Fruit fly (Drosophila melanogaster) whole organism, embryonic: ENCODE results near the gene elB.

Experiments used
- Awh ChIP-seq: fragments of 200-800 bp; sonication (Bioruptor generic); IDR thresholded peaks from 2 replicates; pipeline ENCODE4, ENCODE4 v1.3.6; 2022; ENCODE audit warnings: missing biosample characterization, missing genetic modification characterization
- B-H1 ChIP-seq: fragments of 200-800 bp; sonication (Bioruptor generic); IDR thresholded peaks from 3 replicates; pipeline ENCODE4 v1.3.6; 2022; ENCODE audit warnings: missing biosample characterization, missing genetic modification characterization
- Bdp1 ChIP-seq: fragments of 200-800 bp; sonication (Bioruptor generic); optimal IDR thresholded peaks from 3 replicates; lab custom pipeline; 2016; ENCODE audit warnings: missing biosample characterization, missing genetic modification characterization
- Bteb2 ChIP-seq: fragments of 200-800 bp; sonication (Bioruptor generic); optimal IDR thresholded peaks from 2 replicates; lab custom pipeline; 2016; ENCODE audit warnings: missing biosample characterization, missing genetic modification characterization
- CG11504 ChIP-seq: fragments of 200-800 bp; sonication (Bioruptor generic); optimal IDR thresholded peaks from 3 replicates; lab custom pipeline; 2019; ENCODE audit warnings: missing biosample characterization, mild to moderate bottlenecking, missing genetic modification characterization, moderate library complexity
- CG12744 ChIP-seq: fragments of 200-800 bp; sonication (Bioruptor generic); optimal IDR thresholded peaks from 2 replicates; lab custom pipeline; 2016; ENCODE audit warnings: missing biosample characterization, missing genetic modification characterization
- CG1529 ChIP-seq: fragments of 200-800 bp; sonication (Bioruptor generic); optimal IDR thresholded peaks from 3 replicates; lab custom pipeline; 2018; ENCODE audit warnings: missing biosample characterization, missing genetic modification characterization
- CG1602 ChIP-seq: fragments of 200-800 bp; sonication (Bioruptor generic); optimal IDR thresholded peaks from 3 replicates; lab custom pipeline; 2016; ENCODE audit warnings: missing biosample characterization, missing genetic modification characterization
- CG16815 ChIP-seq: fragments of 200-800 bp; sonication (Bioruptor generic); optimal IDR thresholded peaks from 3 replicates; lab custom pipeline; 2017; ENCODE audit warnings: missing biosample characterization, mild to moderate bottlenecking, missing genetic modification characterization
- CG2202 ChIP-seq: fragments of 200-800 bp; sonication (Bioruptor generic); optimal IDR thresholded peaks from 2 replicates; lab custom pipeline; 2018; ENCODE audit warnings: missing biosample characterization, mild to moderate bottlenecking, missing genetic modification characterization
- CG31224 ChIP-seq: fragments of 200-800 bp; sonication (Bioruptor generic); IDR thresholded peaks from 2 replicates; pipeline ENCODE4 v1.3.6; 2022; ENCODE audit warnings: missing biosample characterization, missing genetic modification characterization
- CG3838 ChIP-seq: fragments of 200-800 bp; sonication (Bioruptor generic); optimal IDR thresholded peaks from 3 replicates; lab custom pipeline; 2016; ENCODE audit warnings: missing biosample characterization, missing genetic modification characterization
- CG3995 ChIP-seq: fragments of 200-800 bp; sonication (Bioruptor generic); optimal IDR thresholded peaks from 3 replicates; lab custom pipeline; 2016; ENCODE audit warnings: missing biosample characterization, missing genetic modification characterization
- CG4282 ChIP-seq: fragments of 200-800 bp; sonication (Bioruptor generic); optimal IDR thresholded peaks from 2 replicates; lab custom pipeline; 2016; ENCODE audit warnings: missing biosample characterization, missing genetic modification characterization
- CG5180 ChIP-seq: fragments of 200-800 bp; sonication (Bioruptor generic); optimal IDR thresholded peaks from 3 replicates; lab custom pipeline; 2017; ENCODE audit warnings: missing biosample characterization, missing genetic modification characterization, mild to moderate bottlenecking, moderate library complexity, missing genetic modification reagents
- CG7786 ChIP-seq: fragments of 200-800 bp; sonication (Bioruptor generic); optimal IDR thresholded peaks from 2 replicates; lab custom pipeline; 2016; ENCODE audit warnings: missing biosample characterization, missing genetic modification characterization
- CG7928 ChIP-seq: fragments of 200-800 bp; sonication (Bioruptor generic); optimal IDR thresholded peaks from 2 replicates; lab custom pipeline; 2017; ENCODE audit warnings: missing biosample characterization, mild to moderate bottlenecking, missing genetic modification characterization
- D ChIP-seq, 2 experiments: fragments of 200-800 bp in 1 of 2; fragments of >200 bp in 1 of 2; sonication (Bioruptor generic) in 1 of 2; optimal IDR thresholded peaks; 2 replicates in 1 of 2; 3 replicates in 1 of 2; lab custom pipeline; 2017; ENCODE audit warnings: mild to moderate bottlenecking in 1 of 2, missing biosample characterization in 1 of 2, missing genetic modification characterization in 1 of 2, missing genetic modification reagents in 1 of 2
- Ets65A ChIP-seq: fragments of 200-800 bp; sonication (Bioruptor generic); peaks from one replicate; lab custom pipeline; 2016; ENCODE audit warnings: missing biosample characterization, missing genetic modification characterization
- Fer3 ChIP-seq: fragments of 200-800 bp; sonication (Bioruptor generic); optimal IDR thresholded peaks from 2 replicates; lab custom pipeline; 2018; ENCODE audit warnings: missing biosample characterization, mild to moderate bottlenecking, missing genetic modification characterization, moderate library complexity
- Hand ChIP-seq: fragments of 200-800 bp; sonication (Bioruptor generic); optimal IDR thresholded peaks from 2 replicates; lab custom pipeline; 2017; ENCODE audit warnings: mild to moderate bottlenecking, missing biosample characterization, missing genetic modification reagents, missing genetic modification characterization
- Hmr ChIP-seq: fragments of 200-800 bp; sonication (Bioruptor generic); optimal IDR thresholded peaks from 3 replicates; lab custom pipeline; 2017; ENCODE audit warnings: mild to moderate bottlenecking, missing biosample characterization, missing genetic modification reagents, missing genetic modification characterization
- Hr51 ChIP-seq, 2 experiments: fragments of 200-800 bp; sonication (Bioruptor generic); optimal IDR thresholded peaks; 2 replicates in 1 of 2; 3 replicates in 1 of 2; lab custom pipeline; 2016 to 2018; ENCODE audit warnings: missing biosample characterization in 2 of 2, missing genetic modification characterization in 2 of 2, mild to moderate bottlenecking in 1 of 2, moderate library complexity in 1 of 2
- Med ChIP-seq: fragments of 200-800 bp; sonication (Bioruptor generic); peaks from one replicate; lab custom pipeline; 2016; ENCODE audit warnings: missing biosample characterization, missing genetic modification characterization, mild to moderate bottlenecking, inconsistent platforms, moderate library complexity
- Meics ChIP-seq: fragments of 200-800 bp; sonication (Bioruptor generic); optimal IDR thresholded peaks from 2 replicates; lab custom pipeline; 2017; ENCODE audit warnings: missing biosample characterization, mild to moderate bottlenecking, missing genetic modification characterization
- NFAT ChIP-seq: fragments of 200-800 bp; sonication (Bioruptor generic); IDR thresholded peaks from 2 replicates; pipeline ENCODE4 v1.3.6; 2022; ENCODE audit warnings: missing biosample characterization, missing genetic modification characterization
- Ravus ChIP-seq: fragments of 200-800 bp; sonication (Bioruptor generic); IDR thresholded peaks from 2 replicates; pipeline ENCODE4 v1.3.6; 2022; ENCODE audit warnings: missing biosample characterization, missing genetic modification characterization
- Vsx1 ChIP-seq: fragments of 200-800 bp; sonication (Bioruptor generic); optimal IDR thresholded peaks from 2 replicates; lab custom pipeline; 2017; ENCODE audit warnings: missing biosample characterization, mild to moderate bottlenecking, missing genetic modification characterization, missing genetic modification reagents
- abd-A ChIP-seq: fragments of 200-800 bp; sonication (Bioruptor generic); optimal IDR thresholded peaks from 3 replicates; lab custom pipeline; 2019; ENCODE audit warnings: missing biosample characterization, mild to moderate bottlenecking, missing genetic modification characterization, moderate library complexity
- aop ChIP-seq: fragments of 200-800 bp; sonication (Bioruptor generic); IDR thresholded peaks from 2 replicates; pipeline ENCODE4 v1.3.6; 2022; ENCODE audit warnings: missing biosample characterization, missing genetic modification characterization
- ara ChIP-seq: fragments of 200-800 bp; sonication (Bioruptor generic); IDR thresholded peaks from 2 replicates; pipeline ENCODE4 v1.3.6; 2022; ENCODE audit warnings: missing biosample characterization, missing genetic modification characterization
- bab2 ChIP-seq: fragments of 200-800 bp; sonication (Bioruptor generic); optimal IDR thresholded peaks from 2 replicates; lab custom pipeline; 2016; ENCODE audit warnings: missing biosample characterization, missing genetic modification characterization
- chn ChIP-seq: fragments of 200-800 bp; sonication (Bioruptor generic); optimal IDR thresholded peaks from 2 replicates; lab custom pipeline; 2016; ENCODE audit warnings: missing biosample characterization, missing genetic modification characterization
- danr ChIP-seq: fragments of 200-800 bp; sonication (Bioruptor generic); IDR thresholded peaks from 2 replicates; pipeline ENCODE4 v1.3.6; 2022; ENCODE audit warnings: missing biosample characterization, missing genetic modification characterization
- emc ChIP-seq: fragments of 200-800 bp; sonication (Bioruptor generic); optimal IDR thresholded peaks from 2 replicates; lab custom pipeline; 2016; ENCODE audit warnings: missing biosample characterization, missing genetic modification characterization
- grn ChIP-seq: fragments of 200-800 bp; sonication (Bioruptor generic); optimal IDR thresholded peaks from 3 replicates; lab custom pipeline; 2017; ENCODE audit warnings: missing biosample characterization, missing genetic modification characterization
- hbn ChIP-seq: fragments of 200-800 bp; sonication (Bioruptor generic); IDR thresholded peaks from 2 replicates; pipeline ENCODE4 v1.3.6; 2022; ENCODE audit warnings: missing biosample characterization, missing genetic modification characterization; ENCODE audit not compliant: partially characterized antibody
- oc ChIP-seq: fragments of 200-800 bp; sonication (Bioruptor generic); optimal IDR thresholded peaks from 2 replicates; lab custom pipeline; 2018; ENCODE audit warnings: missing biosample characterization, mild to moderate bottlenecking, missing genetic modification characterization, moderate library complexity
- pita ChIP-seq: fragments of 200-800 bp; sonication (Bioruptor generic); optimal IDR thresholded peaks from 2 replicates; lab custom pipeline; 2017; ENCODE audit warnings: missing biosample characterization, mild to moderate bottlenecking, missing genetic modification characterization
- pnt ChIP-seq: fragments of 200-800 bp; sonication (Bioruptor generic); optimal IDR thresholded peaks from 3 replicates; lab custom pipeline; 2016; ENCODE audit warnings: missing biosample characterization, missing genetic modification characterization
- psq ChIP-seq: fragments of 200-800 bp; sonication (Bioruptor generic); optimal IDR thresholded peaks from 2 replicates; lab custom pipeline; 2017; ENCODE audit warnings: missing biosample characterization, missing genetic modification characterization
- pzg ChIP-seq: fragments of 200-800 bp; sonication (Bioruptor generic); optimal IDR thresholded peaks from 3 replicates; lab custom pipeline; 2018; ENCODE audit warnings: missing biosample characterization, mild to moderate bottlenecking, missing genetic modification characterization, moderate library complexity
- run ChIP-seq: fragments of 200-800 bp; sonication (Bioruptor generic); optimal IDR thresholded peaks from 3 replicates; lab custom pipeline; 2018; ENCODE audit warnings: missing biosample characterization, mild to moderate bottlenecking, missing genetic modification characterization
- sd ChIP-seq: fragments of 200-800 bp; sonication (Bioruptor generic); optimal IDR thresholded peaks from 3 replicates; lab custom pipeline; 2018; ENCODE audit warnings: missing biosample characterization, mild to moderate bottlenecking, missing genetic modification characterization, moderate library complexity
- sens ChIP-seq: fragments of 200-800 bp; sonication (Bioruptor generic); peaks from one replicate; lab custom pipeline; 2016; ENCODE audit warnings: missing biosample characterization, missing genetic modification characterization
- slbo ChIP-seq: fragments of 200-800 bp; sonication (Bioruptor generic); IDR thresholded peaks from 2 replicates; pipeline ENCODE4 v1.3.6; 2022; ENCODE audit warnings: missing biosample characterization, missing genetic modification characterization
- sr ChIP-seq: fragments of 200-800 bp; sonication (Bioruptor generic); IDR thresholded peaks from 3 replicates; pipeline ENCODE4 v1.3.6; 2022; ENCODE audit warnings: missing biosample characterization, missing genetic modification characterization
- ttk ChIP-seq: fragments of 200-800 bp; sonication (Bioruptor generic); IDR thresholded peaks from 2 replicates; pipeline ENCODE4 v2.1.2; 2022; ENCODE audit warnings: missing biosample characterization, missing genetic modification characterization
- vvl ChIP-seq: fragments of 200-800 bp; sonication (Bioruptor generic); IDR thresholded peaks from 2 replicates; pipeline ENCODE4 v1.3.6; 2022; ENCODE audit warnings: missing biosample characterization, missing genetic modification characterization

elB gene

DNA sequence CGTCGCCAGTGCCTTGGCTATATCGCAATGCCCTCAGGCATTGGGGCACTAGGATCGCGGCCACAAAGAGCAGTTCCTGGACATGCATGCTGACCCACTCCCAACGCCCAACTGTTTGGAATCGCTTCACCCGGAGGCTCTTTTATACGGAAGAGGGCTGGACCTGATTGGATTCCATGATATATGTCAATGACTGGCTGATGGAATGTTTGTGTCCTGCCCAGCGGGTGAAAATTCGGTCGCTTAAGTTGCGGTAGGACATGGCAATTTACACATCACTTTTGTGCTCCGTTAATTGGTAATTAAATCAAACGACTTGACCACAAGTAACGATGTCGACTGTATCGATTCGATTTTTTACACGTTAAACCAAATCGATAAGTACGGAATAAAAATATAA is 7.9 kb upstream of the elB start, which contains the start of gene Pburs:
Pburs (minus strand) TSS at position 101 of the 400 bp plus-strand sequence.
- TF ChIP-seq run (tag; lab: Kevin White, UChicago): no peak
- TF ChIP-seq Med: peak; percentile 17
- no peak for TF ChIP-seq pnt (GFP tag; lab: Kevin White, UChicago)
- TF ChIP-seq Ets65A (GFP tag; lab: Kevin White, UChicago): peak; percentile 60
- TF ChIP-seq NFAT (GFP tag; lab: Robert Waterston, UW): no peak
- no peak for TF ChIP-seq aop (GFP tag; lab: Robert Waterston, UW)
- no peak for TF ChIP-seq CG4282
- TF ChIP-seq CG3995 (GFP tag; lab: Kevin White, UChicago): no peak
- TF ChIP-seq grn: no peak
- no peak for TF ChIP-seq Meics (GFP tag; lab: Kevin White, UChicago)
- no peak for TF ChIP-seq CG7928 (GFP tag; lab: Kevin White, UChicago)
- TF ChIP-seq CG12744: no peak
- TF ChIP-seq CG31224: no peak
- no peak for TF ChIP-seq CG5180 (GFP tag; lab: Kevin White, UChicago)
- TF ChIP-seq, all 482 proteins: peak for 2

- TF ChIP-seq CG16815 (GFP tag; lab: Kevin White, UChicago) (no peak), Bteb2 (GFP tag; lab: Kevin White, UChicago) (no peak), sens (GFP tag; lab: Kevin White, UChicago) (no peak), CG2202 (tag; lab: Kevin White, UChicago) (no peak), Hr51 (GFP tag; optimal IDR thresholded peaks at IDR 0.05; lab: Kevin White, UChicago) (no peak), ttk (GFP tag; lab: Robert Waterston, UW) (no peak), pzg (GFP tag; lab: Kevin White, UChicago) (no peak), slbo (GFP tag; lab: Robert Waterston, UW) (no peak), Awh (GFP tag; lab: Robert Waterston, UW) (peak; percentile 96), ara (GFP tag; lab: Robert Waterston, UW) (0 out of 2 replicates have a peak, but pooled peaks have one; percentile 26), CG7786 (no peak), sr (GFP tag; lab: Robert Waterston, UW) (peak; percentile 48; the same call in 1 of the 3 replicates), chn (GFP tag; lab: Kevin White, UChicago) (no peak), Hmr (GFP tag; lab: Kevin White, UChicago) (no peak), Hand (GFP tag; lab: Kevin White, UChicago) (no peak), vvl (GFP tag; lab: Robert Waterston, UW) (0 out of 2 replicates have a peak, but pooled peaks have one; percentile 9), abd-A (tag; lab: Kevin White, UChicago) (peak; percentile 95), pita (GFP tag; lab: Kevin White, UChicago) (no peak), sd (tag; lab: Kevin White, UChicago) (peak; percentile 85), B-H1 (no peak), oc (peak; percentile 84), hbn (GFP tag; lab: Robert Waterston, UW) (no peak), CG1529 (GFP tag; lab: Kevin White, UChicago) (no peak), CG3838 (GFP tag; lab: Kevin White, UChicago) (no peak), emc (GFP tag; lab: Kevin White, UChicago) (no peak), danr (GFP tag; lab: Robert Waterston, UW) (no peak), CG1602 (no peak), bab2 (no peak), Ravus (no peak), CG11504 (no peak), D (optimal IDR thresholded peaks at IDR 0.05; lab: Kevin White, UChicago) (no peak), D (GFP tag; optimal IDR thresholded peaks at IDR 0.05; lab: Kevin White, UChicago) (no peak), Vsx1 (peak; percentile 31), Fer3 (tag; lab: Kevin White, UChicago) (no peak), Bdp1 (GFP tag; lab: Kevin White, UChicago) (no peak), psq (no peak)
- TF ChIP-seq, all 482 proteins: peak for 8
Measured at dm6 chr2L:14414291-14414893, 5.0 kb upstream of the elB start.
